Worm (Caenorhabditis elegans) whole organism, L2 larva: ENCODE data around the gene lgc-47.

Experiments
- ZK546.5 ChIP-seq: sonication (generic microtip); optimal IDR thresholded peaks from 2 replicates; lab custom pipeline; 2017; ENCODE audit warnings: missing biosample characterization, missing genetic modification characterization
- aly-2 ChIP-seq: fragments of 150-350 bp; optimal IDR thresholded peaks from 2 replicates; lab custom pipeline; 2014; ENCODE audit warnings: missing biosample characterization, missing genetic modification characterization
- ama-1 ChIP-seq: fragments of 150-350 bp; optimal IDR thresholded peaks from 2 replicates; lab custom pipeline; 2018; ENCODE audit warnings: inconsistent platforms
- blmp-1 ChIP-seq: sonication (generic microtip); optimal IDR thresholded peaks from 2 replicates; lab custom pipeline; 2017; ENCODE audit warnings: missing genetic modification characterization, mild to moderate bottlenecking, missing compliant biosample characterization, antibody characterized with exemption, moderate library complexity; ENCODE audit not compliant: insufficient read depth
- ceh-82 ChIP-seq: fragments of 150-350 bp; optimal IDR thresholded peaks from 2 replicates; lab custom pipeline; 2014; ENCODE audit warnings: missing biosample characterization, missing genetic modification characterization
- egl-27 ChIP-seq: sonication (generic microtip); optimal IDR thresholded peaks from 3 replicates; lab custom pipeline; 2017; ENCODE audit warnings: missing biosample characterization, missing genetic modification reagents, missing genetic modification characterization
- elt-3 ChIP-seq: sonication (generic microtip); optimal IDR thresholded peaks from 2 replicates; lab custom pipeline; 2017; ENCODE audit warnings: missing biosample characterization, missing genetic modification characterization
- lin-39 ChIP-seq: fragments of 150-350 bp; optimal IDR thresholded peaks from 2 replicates; lab custom pipeline; 2014; ENCODE audit warnings: missing biosample characterization, missing genetic modification reagents, missing genetic modification characterization
- nhr-11 ChIP-seq: fragments of 150-350 bp; optimal IDR thresholded peaks from 2 replicates; lab custom pipeline; 2014; ENCODE audit warnings: missing biosample characterization, missing genetic modification characterization
- nhr-25 ChIP-seq: fragments of 150-350 bp; sonication (generic microtip); optimal IDR thresholded peaks from 3 replicates; lab custom pipeline; 2014; ENCODE audit warnings: missing biosample characterization, missing genetic modification characterization
- unc-39 ChIP-seq: fragments of 150-350 bp; optimal IDR thresholded peaks from 2 replicates; lab custom pipeline; 2014; ENCODE audit warnings: missing biosample characterization, missing genetic modification characterization
- ztf-11 ChIP-seq: sonication (generic microtip); optimal IDR thresholded peaks from 2 replicates; lab custom pipeline; 2017; ENCODE audit warnings: missing biosample characterization, missing genetic modification characterization
- ztf-4 ChIP-seq: fragments of 150-350 bp; optimal IDR thresholded peaks from 2 replicates; lab custom pipeline; 2014; ENCODE audit warnings: missing biosample characterization, missing genetic modification characterization

- no peak for TF ChIP-seq ztf-11 (tag; lab: Kevin White, UChicago)
- TF ChIP-seq nhr-25, result no peak
- TF ChIP-seq nhr-11 (tag; lab: Kevin White, UChicago), result no peak
- no peak for TF ChIP-seq unc-39 (tag; lab: Kevin White, UChicago)
- no peak for TF ChIP-seq ama-1 (lab: Kevin White, UChicago)
- TF ChIP-seq egl-27 (tag; lab: Kevin White, UChicago), result no peak
- no peak for TF ChIP-seq blmp-1
- TF ChIP-seq ceh-82, result no peak
- no peak for TF ChIP-seq elt-3 (tag; lab: Kevin White, UChicago)
- TF ChIP-seq lin-39 (tag; lab: Kevin White, UChicago), result no peak
- TF ChIP-seq aly-2 (tag; lab: Kevin White, UChicago), result no peak
- TF ChIP-seq ztf-4, result no peak
- TF ChIP-seq ZK546.5 (tag; lab: Kevin White, UChicago), result no peak
Observed at ce11 chrX:9822606-9823264, 15.3 kb upstream of the lgc-47 start.
